Worm (Caenorhabditis elegans) whole organism, young adult: Measurements from ENCODE around the gene C45B11.5.

ENCODE experiments used
- nfyb-1 ChIP-seq: fragments of 200-800 bp; sonication (Bioruptor generic); IDR thresholded peaks from 2 replicates; pipeline ENCODE4 v1.3.6; 2022; ENCODE audit warnings: missing genetic modification reagents, missing genetic modification characterization, missing compliant biosample characterization
- nhr-27 ChIP-seq: fragments of 200-800 bp; sonication (Bioruptor generic); optimal IDR thresholded peaks from 2 replicates; lab custom pipeline; 2018; ENCODE audit warnings: mild to moderate bottlenecking, missing genetic modification characterization, moderate library complexity, missing compliant biosample characterization

DNA sequence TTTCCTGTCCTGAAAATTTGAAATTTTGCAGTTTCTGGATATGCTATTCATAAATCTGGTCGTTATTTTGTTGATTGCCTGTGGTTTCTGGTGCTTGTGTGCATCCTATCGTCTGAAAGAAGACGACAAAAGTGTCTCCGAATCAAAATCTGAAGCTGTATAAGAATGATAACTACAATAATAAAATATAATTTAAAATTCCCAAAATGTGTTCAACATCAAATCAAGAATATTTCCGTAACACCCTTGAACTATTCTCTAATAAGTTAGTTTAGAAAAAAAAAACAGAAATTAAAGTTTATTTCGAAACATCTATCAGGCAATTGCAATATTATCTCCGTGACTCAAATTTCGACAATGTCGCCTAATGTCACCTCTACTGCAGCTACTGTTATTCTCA lies 1.1 kb upstream of the C45B11.5 start, which contains the start of gene C45B11.8:
- TF ChIP-seq nhr-27 (tag; lab: Kevin White, UChicago), result no peak
- no peak for TF ChIP-seq nfyb-1 (GFP tag; lab: Robert Waterston, UW)
